Fruit fly (Drosophila melanogaster) whole organism, embryonic: ENCODE data around the gene CG10470.

ENCODE experiments used
- Ada2b ChIP-seq: fragments of 200-800 bp; sonication (Bioruptor generic); IDR thresholded peaks from 2 replicates; pipeline ENCODE4 v1.3.6; 2022; ENCODE audit warnings: missing biosample characterization, missing genetic modification characterization
- C15 ChIP-seq: fragments of 200-800 bp; sonication (Bioruptor generic); IDR thresholded peaks from 3 replicates; pipeline ENCODE4 v1.3.6; 2022; ENCODE audit warnings: missing biosample characterization, missing genetic modification characterization
- CG11504 ChIP-seq: fragments of 200-800 bp; sonication (Bioruptor generic); optimal IDR thresholded peaks from 3 replicates; lab custom pipeline; 2019; ENCODE audit warnings: missing biosample characterization, mild to moderate bottlenecking, missing genetic modification characterization, moderate library complexity
- CG1233 ChIP-seq: fragments of 200-800 bp; sonication (Bioruptor generic); optimal IDR thresholded peaks from 4 replicates; lab custom pipeline; 2018; ENCODE audit warnings: missing biosample characterization, mild to moderate bottlenecking, missing genetic modification characterization
- CG13287 ChIP-seq: fragments of 200-800 bp; sonication (Bioruptor generic); IDR thresholded peaks from 2 replicates; pipeline ENCODE4 v1.3.6; 2022; ENCODE audit warnings: missing biosample characterization, missing genetic modification characterization; ENCODE audit not compliant: partially characterized antibody
- CG13296 ChIP-seq: fragments of 200-800 bp; sonication (Bioruptor generic); optimal IDR thresholded peaks from 3 replicates; lab custom pipeline; 2018; ENCODE audit warnings: missing biosample characterization, mild to moderate bottlenecking, missing genetic modification characterization
- CG14050 ChIP-seq: fragments of 200-800 bp; sonication (Bioruptor generic); IDR thresholded peaks from 3 replicates; pipeline ENCODE4 v1.3.6; 2022; ENCODE audit warnings: missing biosample characterization, missing genetic modification characterization
- CG14667 ChIP-seq: fragments of 200-800 bp; sonication (Bioruptor generic); IDR thresholded peaks from 2 replicates; pipeline ENCODE4 v1.3.6; 2022; ENCODE audit warnings: missing biosample characterization, missing genetic modification characterization
- CG1529 ChIP-seq: fragments of 200-800 bp; sonication (Bioruptor generic); optimal IDR thresholded peaks from 3 replicates; lab custom pipeline; 2018; ENCODE audit warnings: missing biosample characterization, missing genetic modification characterization
- CG15601 ChIP-seq: fragments of 200-800 bp; sonication (Bioruptor generic); optimal IDR thresholded peaks from 3 replicates; lab custom pipeline; 2019; ENCODE audit warnings: missing biosample characterization, mild to moderate bottlenecking, missing genetic modification characterization, moderate library complexity
- CG15696 ChIP-seq: fragments of 200-800 bp; sonication (Bioruptor generic); optimal IDR thresholded peaks from 2 replicates; lab custom pipeline; 2019; ENCODE audit warnings: missing biosample characterization, mild to moderate bottlenecking, missing genetic modification characterization, moderate library complexity
- CG17186 ChIP-seq: fragments of 200-800 bp; sonication (Bioruptor generic); optimal IDR thresholded peaks from 3 replicates; lab custom pipeline; 2017; ENCODE audit warnings: missing biosample characterization, missing genetic modification reagents, missing genetic modification characterization
- CG17385 ChIP-seq: fragments of 200-800 bp; sonication (Bioruptor generic); optimal IDR thresholded peaks from 3 replicates; lab custom pipeline; 2018; ENCODE audit warnings: missing biosample characterization, mild to moderate bottlenecking, missing genetic modification characterization
- CG3281 ChIP-seq: fragments of 200-800 bp; sonication (Bioruptor generic); optimal IDR thresholded peaks from 3 replicates; lab custom pipeline; 2017; ENCODE audit warnings: missing biosample characterization, mild to moderate bottlenecking, missing genetic modification characterization
- CG43689 ChIP-seq: fragments of 200-800 bp; sonication (Bioruptor generic); IDR thresholded peaks from 2 replicates; pipeline ENCODE4 v1.3.6; 2022; ENCODE audit warnings: missing biosample characterization, missing genetic modification characterization
- CG6654 ChIP-seq: fragments of 200-800 bp; sonication (Bioruptor generic); optimal IDR thresholded peaks from 2 replicates; lab custom pipeline; 2017; ENCODE audit warnings: missing biosample characterization, mild to moderate bottlenecking, missing genetic modification characterization
- CG6765 ChIP-seq: fragments of 200-800 bp; sonication (Bioruptor generic); optimal IDR thresholded peaks from 3 replicates; lab custom pipeline; 2017; ENCODE audit warnings: missing biosample characterization, mild to moderate bottlenecking, missing genetic modification characterization
- CG7963 ChIP-seq: fragments of 200-800 bp; sonication (Bioruptor generic); IDR thresholded peaks from 3 replicates; pipeline ENCODE4 v1.3.6; 2022; ENCODE audit warnings: missing biosample characterization, missing genetic modification characterization; ENCODE audit not compliant: partially characterized antibody
- CG8924 ChIP-seq: fragments of 200-800 bp; optimal IDR thresholded peaks from 3 replicates; lab custom pipeline; 2019; ENCODE audit warnings: missing biosample characterization, mild to moderate bottlenecking, missing genetic modification characterization, moderate library complexity
- CG9876 ChIP-seq: fragments of 200-800 bp; sonication (Bioruptor generic); optimal IDR thresholded peaks from 2 replicates; lab custom pipeline; 2016; ENCODE audit warnings: missing biosample characterization, missing genetic modification characterization
- CG9932 ChIP-seq: fragments of 200-800 bp; sonication (Bioruptor generic); IDR thresholded peaks from 2 replicates; pipeline ENCODE4 v1.3.6; 2022; ENCODE audit warnings: missing biosample characterization, missing genetic modification characterization
- CTCF ChIP-seq: fragments of 200-800 bp; sonication (Bioruptor generic); optimal IDR thresholded peaks from 2 replicates; lab custom pipeline; 2017; ENCODE audit warnings: missing biosample characterization, mild to moderate bottlenecking, missing genetic modification characterization, moderate library complexity
- Deaf1 ChIP-seq: fragments of 200-800 bp; optimal IDR thresholded peaks from 3 replicates; lab custom pipeline; 2019; ENCODE audit warnings: missing biosample characterization, mild to moderate bottlenecking, missing genetic modification characterization, moderate library complexity
- Drgx ChIP-seq: fragments of 200-800 bp; sonication (Bioruptor generic); IDR thresholded peaks from 2 replicates; pipeline ENCODE4 v1.3.6; 2022; ENCODE audit warnings: missing biosample characterization, missing genetic modification characterization
- H2.0 ChIP-seq: fragments of 200-800 bp; sonication (Bioruptor generic); IDR thresholded peaks from 2 replicates; pipeline ENCODE4 v1.3.6; 2022; ENCODE audit warnings: missing biosample characterization, missing genetic modification characterization
- HLH4C ChIP-seq: fragments of 200-800 bp; sonication (Bioruptor generic); IDR thresholded peaks from 3 replicates; pipeline ENCODE4 v1.3.6; 2022; ENCODE audit warnings: missing biosample characterization, missing genetic modification characterization; ENCODE audit not compliant: partially characterized antibody
- Hey ChIP-seq: fragments of 200-800 bp; sonication (Bioruptor generic); optimal IDR thresholded peaks from 3 replicates; lab custom pipeline; 2018; ENCODE audit warnings: missing biosample characterization, mild to moderate bottlenecking, missing genetic modification characterization
- Hsf ChIP-seq: fragments of 200-800 bp; sonication (Bioruptor generic); optimal IDR thresholded peaks from 3 replicates; lab custom pipeline; 2016; ENCODE audit warnings: missing biosample characterization, missing genetic modification characterization
- MESR4 ChIP-seq: fragments of 200-800 bp; sonication (Bioruptor generic); optimal IDR thresholded peaks from 2 replicates; lab custom pipeline; 2018; ENCODE audit warnings: missing biosample characterization, mild to moderate bottlenecking, missing genetic modification characterization, moderate library complexity
- Mes4 ChIP-seq: fragments of 200-800 bp; sonication (Bioruptor generic); optimal IDR thresholded peaks from 2 replicates; lab custom pipeline; 2016; ENCODE audit warnings: missing biosample characterization, missing genetic modification characterization
- Neu2 ChIP-seq: fragments of 200-800 bp; sonication (Bioruptor generic); optimal IDR thresholded peaks from 3 replicates; lab custom pipeline; 2016; ENCODE audit warnings: missing biosample characterization, missing genetic modification characterization, borderline replicate concordance
- Sry-β ChIP-seq: fragments of 200-800 bp; sonication (Bioruptor generic); optimal IDR thresholded peaks from 2 replicates; lab custom pipeline; 2018; ENCODE audit warnings: missing biosample characterization, mild to moderate bottlenecking, missing genetic modification characterization, moderate library complexity
- Vsx1 ChIP-seq: fragments of 200-800 bp; sonication (Bioruptor generic); optimal IDR thresholded peaks from 2 replicates; lab custom pipeline; 2017; ENCODE audit warnings: missing biosample characterization, mild to moderate bottlenecking, missing genetic modification characterization, missing genetic modification reagents
- amos ChIP-seq: fragments of 200-800 bp; sonication (Bioruptor generic); IDR thresholded peaks from 2 replicates; pipeline ENCODE4 v1.3.6; 2022; ENCODE audit warnings: missing biosample characterization, missing genetic modification characterization; ENCODE audit not compliant: partially characterized antibody
- chinmo ChIP-seq: fragments of 200-800 bp; sonication (Bioruptor generic); IDR thresholded peaks from 4 replicates; pipeline ENCODE4 v1.3.6; 2022; ENCODE audit warnings: missing biosample characterization, missing genetic modification characterization; ENCODE audit not compliant: partially characterized antibody
- crol ChIP-seq: fragments of 200-800 bp; sonication (Bioruptor generic); IDR thresholded peaks from 2 replicates; pipeline ENCODE4 v1.3.6; 2022; ENCODE audit warnings: missing biosample characterization, missing genetic modification characterization
- dm ChIP-seq: fragments of 200-800 bp; sonication (Bioruptor generic); optimal IDR thresholded peaks from 3 replicates; lab custom pipeline; 2016; ENCODE audit warnings: missing biosample characterization, missing genetic modification characterization
- ems ChIP-seq: fragments of 200-800 bp; sonication (Bioruptor generic); optimal IDR thresholded peaks from 3 replicates; lab custom pipeline; 2016; ENCODE audit warnings: missing biosample characterization, missing genetic modification characterization
- esg ChIP-seq: fragments of 200-800 bp; sonication (Bioruptor generic); conservative IDR thresholded peaks from 2 replicates; pipeline ENCODE4 v1.3.6; 2022; ENCODE audit warnings: missing biosample characterization, missing genetic modification characterization
- gt ChIP-seq: fragments of 200-800 bp; sonication (Bioruptor generic); IDR thresholded peaks from 2 replicates; pipeline ENCODE4 v1.3.6; 2022; ENCODE audit warnings: missing biosample characterization, missing genetic modification characterization
- her ChIP-seq: fragments of 200-800 bp; sonication (Bioruptor generic); optimal IDR thresholded peaks from 2 replicates; lab custom pipeline; 2016; ENCODE audit warnings: missing biosample characterization, missing genetic modification characterization
- insv ChIP-seq, 2 experiments: fragments of 200-800 bp; sonication (Bioruptor generic); optimal IDR thresholded peaks; 3 replicates each; lab custom pipeline; 2016 to 2018; ENCODE audit warnings: missing biosample characterization in 2 of 2, missing genetic modification characterization in 2 of 2
- mam ChIP-seq: fragments of 200-800 bp; sonication (Bioruptor generic); optimal IDR thresholded peaks from 3 replicates; lab custom pipeline; 2016; ENCODE audit warnings: missing biosample characterization, missing genetic modification characterization
- mirr ChIP-seq: fragments of 200-800 bp; sonication (Bioruptor generic); optimal IDR thresholded peaks from 3 replicates; lab custom pipeline; 2018; ENCODE audit warnings: missing biosample characterization, mild to moderate bottlenecking, missing genetic modification characterization
- nmo ChIP-seq: fragments of 200-800 bp; sonication (Bioruptor generic); optimal IDR thresholded peaks from 2 replicates; lab custom pipeline; 2018; ENCODE audit warnings: missing biosample characterization, mild to moderate bottlenecking, missing genetic modification characterization, moderate library complexity
- oc ChIP-seq: fragments of 200-800 bp; sonication (Bioruptor generic); optimal IDR thresholded peaks from 2 replicates; lab custom pipeline; 2018; ENCODE audit warnings: missing biosample characterization, mild to moderate bottlenecking, missing genetic modification characterization, moderate library complexity
- phol ChIP-seq: fragments of 200-800 bp; sonication (Bioruptor generic); optimal IDR thresholded peaks from 3 replicates; lab custom pipeline; 2018; ENCODE audit warnings: missing biosample characterization, mild to moderate bottlenecking, missing genetic modification characterization, moderate library complexity
- ranshi ChIP-seq: fragments of 200-800 bp; sonication (Bioruptor generic); IDR thresholded peaks from 2 replicates; pipeline ENCODE4 v1.3.6; 2022; ENCODE audit warnings: missing biosample characterization, missing genetic modification characterization
- sug ChIP-seq: fragments of 200-800 bp; optimal IDR thresholded peaks from 2 replicates; lab custom pipeline; 2019; ENCODE audit warnings: missing biosample characterization, mild to moderate bottlenecking, missing genetic modification characterization, moderate library complexity
- twi ChIP-seq: fragments of 200-800 bp; optimal IDR thresholded peaks from 2 replicates; lab custom pipeline; 2019; ENCODE audit warnings: missing biosample characterization, mild to moderate bottlenecking, missing genetic modification characterization, moderate library complexity

The CG10470 gene

DNA sequence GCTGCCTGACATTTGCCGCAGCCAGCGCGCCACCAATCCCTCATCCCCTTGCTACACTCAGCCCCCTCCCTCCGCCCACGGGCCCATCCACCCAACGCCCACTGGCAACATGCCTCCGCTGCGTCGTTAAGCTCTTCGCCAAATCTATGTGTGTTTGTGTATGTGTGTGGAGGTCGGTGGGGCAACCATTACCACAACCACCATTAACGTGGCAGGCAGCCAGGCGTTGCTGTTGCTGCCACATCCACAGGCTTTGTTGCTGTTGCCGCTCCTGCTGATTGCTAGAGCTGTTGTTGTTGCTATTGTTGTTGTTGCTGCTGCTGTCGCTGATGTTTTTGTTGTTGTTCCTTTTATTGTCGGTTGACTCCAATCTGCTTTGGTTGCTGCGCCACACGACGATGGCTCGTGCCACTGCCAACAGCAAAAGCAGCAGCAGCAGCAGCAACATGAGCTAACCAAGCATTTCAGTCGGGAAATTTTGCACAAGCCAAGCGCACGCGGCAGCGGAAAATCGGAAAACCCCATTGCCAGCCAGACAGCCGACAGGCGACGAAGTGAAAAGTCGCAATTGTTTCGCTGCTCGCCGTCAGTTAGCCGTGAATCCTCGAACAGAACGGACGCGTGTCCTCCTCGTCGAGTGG lies 21.5 kb upstream of the CG10470 start, which contains the start of gene Sidpn (continued):
- TF ChIP-seq CG7963 (no peak), chinmo (GFP tag; lab: Robert Waterston, UW) (0 out of 4 replicates have a peak, but pooled peaks have one; percentile 56), Hey (tag; lab: Kevin White, UChicago) (peak; percentile 89), CG15696 (tag; lab: Kevin White, UChicago) (no peak), phol (tag; lab: Kevin White, UChicago) (no peak), Hsf (GFP tag; lab: Kevin White, UChicago) (no peak), oc (no peak), CG9932 (GFP tag; lab: Robert Waterston, UW) (no peak; the same call in 1 of the 2 replicates), mirr (GFP tag; lab: Kevin White, UChicago) (peak; percentile 47), CG8924 (tag; lab: Kevin White, UChicago) (no peak), MESR4 (GFP tag; lab: Kevin White, UChicago) (no peak), insv (GFP tag; optimal IDR thresholded peaks at IDR 0.05; lab: Kevin White, UChicago) (no peak), CG3281 (GFP tag; lab: Kevin White, UChicago) (no peak), HLH4C (GFP tag; lab: Robert Waterston, UW) (no peak), Vsx1 (GFP tag; lab: Kevin White, UChicago) (no peak), CG14050 (GFP tag; lab: Robert Waterston, UW) (no peak), esg (GFP tag; lab: Robert Waterston, UW) (no peak), CG6654 (GFP tag; lab: Kevin White, UChicago) (no peak), her (no peak), Ada2b (GFP tag; lab: Robert Waterston, UW) (no peak), nmo (GFP tag; lab: Kevin White, UChicago) (no peak), Drgx (GFP tag; lab: Robert Waterston, UW) (no peak), gt (GFP tag; lab: Robert Waterston, UW) (no peak), Deaf1 (tag; lab: Kevin White, UChicago) (peak; percentile 95), C15 (GFP tag; lab: Robert Waterston, UW) (no peak), CG17186 (GFP tag; lab: Kevin White, UChicago) (no peak), dm (GFP tag; lab: Kevin White, UChicago) (no peak), mam (no peak), amos (GFP tag; lab: Robert Waterston, UW) (no peak; the same call in 1 of the 2 replicates), CTCF (GFP tag; lab: Kevin White, UChicago) (no peak), CG17385 (no peak), CG1233 (GFP tag; lab: Kevin White, UChicago) (no peak), CG15601 (tag; lab: Kevin White, UChicago) (no peak), CG13296 (GFP tag; lab: Kevin White, UChicago) (no peak), Mes4 (GFP tag; lab: Kevin White, UChicago) (no peak), twi (tag; lab: Kevin White, UChicago) (no peak), crol (peak; percentile 63), CG14667 (GFP tag; lab: Robert Waterston, UW) (no peak), CG1529 (GFP tag; lab: Kevin White, UChicago) (no peak), CG11504 (tag; lab: Kevin White, UChicago) (peak; percentile 75), ems (no peak), H2.0 (GFP tag; lab: Robert Waterston, UW) (no peak), sug (tag; lab: Kevin White, UChicago) (no peak), ranshi (GFP tag; lab: Robert Waterston, UW) (0 out of 2 replicates have a peak, but pooled peaks have one; percentile 16), CG6765 (GFP tag; lab: Kevin White, UChicago) (no peak), Sry-β (GFP tag; lab: Kevin White, UChicago) (no peak), CG43689 (GFP tag; lab: Robert Waterston, UW) (no peak), CG13287 (GFP tag; lab: Robert Waterston, UW) (peak; percentile 9; the same call in 1 of the 2 replicates), CG9876 (GFP tag; lab: Kevin White, UChicago) (no peak), Neu2 (GFP tag; lab: Kevin White, UChicago) (no peak)
